Worm (Caenorhabditis elegans) whole organism, L1 larva: Measurements from ENCODE around the gene clc-17.

ENCODE experiments used
- C34B4.2 ChIP-seq: sonication (generic microtip); optimal IDR thresholded peaks from 2 replicates; lab custom pipeline; 2017; ENCODE audit warnings: mild to moderate bottlenecking, missing genetic modification characterization, missing compliant biosample characterization
- F16B12.6 ChIP-seq: fragments of 150-350 bp; optimal IDR thresholded peaks from 2 replicates; lab custom pipeline; 2014; ENCODE audit warnings: missing biosample characterization, missing genetic modification characterization
- aha-1 ChIP-seq: fragments of 150-350 bp; optimal IDR thresholded peaks from 2 replicates; lab custom pipeline; 2014; ENCODE audit warnings: missing biosample characterization, missing genetic modification characterization
- ama-1 ChIP-seq: fragments of 150-350 bp; optimal IDR thresholded peaks from 2 replicates; lab custom pipeline; 2014
- blmp-1 ChIP-seq: fragments of 150-350 bp; optimal IDR thresholded peaks from 2 replicates; lab custom pipeline; 2014; ENCODE audit warnings: missing biosample characterization, missing genetic modification characterization
- ceh-82 ChIP-seq, 3 experiments: fragments of 150-350 bp in 1 of 3; sonication (generic microtip) in 2 of 3; optimal IDR thresholded peaks; 2 replicates each; lab custom pipeline; 2014 to 2017; ENCODE audit warnings: missing biosample characterization in 3 of 3, missing genetic modification characterization in 3 of 3
- dpl-1 ChIP-seq, 3 experiments: fragments of 150-350 bp in 2 of 3; sonication (generic microtip) in 1 of 3; optimal IDR thresholded peaks; 2 replicates each; lab custom pipeline; 2014 to 2017; ENCODE audit warnings: missing biosample characterization in 3 of 3, missing genetic modification characterization in 3 of 3, missing genetic modification reagents in 3 of 3
- efl-1 ChIP-seq, 4 experiments: fragments of 150-350 bp; optimal IDR thresholded peaks in 3 of 4; peaks in 1 of 4; 1 replicate in 1 of 4; 2 replicates in 3 of 4; lab custom pipeline; 2014; ENCODE audit warnings: missing biosample characterization in 2 of 4, missing genetic modification characterization in 2 of 4, missing genetic modification reagents in 2 of 4
- egl-27 ChIP-seq, 2 experiments: fragments of 150-350 bp in 1 of 2; sonication (generic microtip); optimal IDR thresholded peaks; 3 replicates each; lab custom pipeline; 2017 to 2018; ENCODE audit warnings: missing biosample characterization in 2 of 2, missing genetic modification characterization in 2 of 2, missing genetic modification reagents in 2 of 2
- elt-2 ChIP-seq: sonication (generic microtip); optimal IDR thresholded peaks from 2 replicates; lab custom pipeline; 2016; ENCODE audit warnings: missing genetic modification characterization, mild to moderate bottlenecking, inconsistent platforms, missing compliant biosample characterization, missing genetic modification reagents
- fkh-10 ChIP-seq: sonication (generic microtip); optimal IDR thresholded peaks from 2 replicates; lab custom pipeline; 2017; ENCODE audit warnings: missing biosample characterization, missing genetic modification reagents, missing genetic modification characterization
- fkh-8 ChIP-seq: sonication (generic microtip); optimal IDR thresholded peaks from 2 replicates; lab custom pipeline; 2016; ENCODE audit warnings: mild to moderate bottlenecking, missing genetic modification characterization, missing compliant biosample characterization
- fos-1 ChIP-seq: fragments of 150-350 bp; optimal IDR thresholded peaks from 2 replicates; lab custom pipeline; 2014; ENCODE audit warnings: missing biosample characterization, missing genetic modification characterization
- hlh-17 ChIP-seq: fragments of 200-800 bp; sonication (Bioruptor generic); optimal IDR thresholded peaks from 2 replicates; lab custom pipeline; 2018; ENCODE audit warnings: missing genetic modification characterization, mild to moderate bottlenecking, missing compliant biosample characterization, moderate library complexity, borderline replicate concordance
- hlh-4 ChIP-seq: sonication (generic microtip); optimal IDR thresholded peaks from 2 replicates; lab custom pipeline; 2016; ENCODE audit warnings: mild to moderate bottlenecking, missing genetic modification characterization, missing compliant biosample characterization
- irx-1 ChIP-seq: sonication (generic microtip); optimal IDR thresholded peaks from 2 replicates; lab custom pipeline; 2016; ENCODE audit warnings: missing genetic modification characterization, missing compliant biosample characterization
- isw-1 ChIP-seq: fragments of 200-800 bp; sonication (Bioruptor generic); IDR thresholded peaks from 2 replicates; pipeline ENCODE4 v1.3.6; 2022; ENCODE audit warnings: missing genetic modification characterization, missing compliant biosample characterization
- lin-14 ChIP-seq: fragments of 200-800 bp; sonication (Bioruptor generic); optimal IDR thresholded peaks from 2 replicates; lab custom pipeline; 2018; ENCODE audit warnings: mild to moderate bottlenecking, missing genetic modification characterization, moderate library complexity, missing compliant biosample characterization
- lin-15B ChIP-seq: fragments of 150-350 bp; sonication (generic microtip); optimal IDR thresholded peaks from 3 replicates; lab custom pipeline; 2014; ENCODE audit warnings: missing biosample characterization, missing genetic modification characterization
- lin-39 ChIP-seq: fragments of 150-350 bp; optimal IDR thresholded peaks from 2 replicates; lab custom pipeline; 2014; ENCODE audit warnings: missing biosample characterization, missing genetic modification reagents, missing genetic modification characterization
- lir-3 ChIP-seq: sonication (generic microtip); optimal IDR thresholded peaks from 2 replicates; lab custom pipeline; 2016; ENCODE audit warnings: mild to moderate bottlenecking, missing genetic modification characterization, moderate library complexity, missing compliant biosample characterization; ENCODE audit not compliant: poor library complexity
- lsy-2 ChIP-seq, 2 experiments: fragments of 150-350 bp; optimal IDR thresholded peaks; 2 replicates each; lab custom pipeline; 2014; ENCODE audit warnings: missing biosample characterization in 2 of 2, missing genetic modification characterization in 2 of 2
- mef-2 ChIP-seq: fragments of 150-350 bp; optimal IDR thresholded peaks from 2 replicates; lab custom pipeline; 2014; ENCODE audit warnings: missing biosample characterization, missing genetic modification characterization
- nhr-11 ChIP-seq: fragments of 150-350 bp; optimal IDR thresholded peaks from 2 replicates; lab custom pipeline; 2014; ENCODE audit warnings: missing biosample characterization, missing genetic modification characterization
- nhr-12 ChIP-seq: sonication (generic microtip); optimal IDR thresholded peaks from 2 replicates; lab custom pipeline; 2017; ENCODE audit warnings: missing biosample characterization, missing genetic modification characterization
- nhr-20 ChIP-seq: sonication (generic microtip); optimal IDR thresholded peaks from 2 replicates; lab custom pipeline; 2016; ENCODE audit warnings: mild to moderate bottlenecking, missing genetic modification characterization, missing compliant biosample characterization
- nhr-47 ChIP-seq: sonication (generic microtip); optimal IDR thresholded peaks from 2 replicates; lab custom pipeline; 2016; ENCODE audit warnings: mild to moderate bottlenecking, missing genetic modification characterization, moderate library complexity, missing compliant biosample characterization
- nhr-71 ChIP-seq: sonication (generic microtip); optimal IDR thresholded peaks from 2 replicates; lab custom pipeline; 2016; ENCODE audit warnings: mild to moderate bottlenecking, missing genetic modification characterization, moderate library complexity, missing compliant biosample characterization
- pqm-1 ChIP-seq: sonication (generic microtip); optimal IDR thresholded peaks from 3 replicates; lab custom pipeline; 2017; ENCODE audit warnings: missing biosample characterization, missing genetic modification characterization
- rnt-1 ChIP-seq: sonication (generic microtip); optimal IDR thresholded peaks from 2 replicates; lab custom pipeline; 2016; ENCODE audit warnings: mild to moderate bottlenecking, missing genetic modification characterization, moderate library complexity, missing compliant biosample characterization
- skn-1 ChIP-seq: fragments of 150-350 bp; optimal IDR thresholded peaks from 2 replicates; lab custom pipeline; 2014; ENCODE audit warnings: missing biosample characterization, missing genetic modification characterization
- swsn-7 ChIP-seq: sonication (generic microtip); optimal IDR thresholded peaks from 2 replicates; lab custom pipeline; 2016; ENCODE audit warnings: missing genetic modification characterization, missing compliant biosample characterization
- unc-86 ChIP-seq: sonication (generic microtip); optimal IDR thresholded peaks from 2 replicates; lab custom pipeline; 2016; ENCODE audit warnings: missing genetic modification characterization, missing compliant biosample characterization
- unc-98 ChIP-seq: fragments of 200-800 bp; sonication (Bioruptor generic); IDR thresholded peaks from 2 replicates; pipeline ENCODE4 v1.3.6; 2022; ENCODE audit warnings: missing genetic modification characterization, missing compliant biosample characterization
- xbp-1 ChIP-seq: sonication (generic microtip); optimal IDR thresholded peaks from 2 replicates; lab custom pipeline; 2016; ENCODE audit warnings: missing genetic modification characterization, missing compliant biosample characterization
- ztf-4 ChIP-seq: fragments of 150-350 bp; optimal IDR thresholded peaks from 2 replicates; lab custom pipeline; 2014; ENCODE audit warnings: missing biosample characterization, missing genetic modification characterization

The clc-17 gene

DNA sequence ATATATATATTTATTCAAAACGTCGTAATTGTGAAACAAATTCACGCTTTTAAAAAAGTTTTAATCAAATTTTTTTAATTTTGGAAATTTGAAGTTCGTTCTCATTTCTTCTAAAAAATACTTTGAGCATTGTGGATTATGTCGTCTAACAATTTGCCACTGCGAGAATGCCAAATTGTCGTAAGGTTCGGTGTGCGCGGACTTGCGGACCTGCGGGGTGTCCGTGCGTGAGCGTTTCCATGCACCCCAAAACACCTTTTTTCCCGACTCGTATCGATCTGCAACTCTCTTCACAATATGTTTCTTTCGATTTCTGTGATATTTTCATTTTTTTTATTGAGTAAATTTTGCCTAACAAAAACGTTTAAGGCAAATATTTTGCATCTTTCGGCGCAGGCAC is 34.5 kb upstream of the clc-17 start:
- no peak for TF ChIP-seq nhr-71
- TF ChIP-seq lin-14 (GFP tag; lab: Kevin White, UChicago): no peak
- no peak for TF ChIP-seq nhr-20 (tag; lab: Kevin White, UChicago)
- TF ChIP-seq lsy-2 (tag; optimal IDR thresholded peaks at IDR 0.05; lab: Kevin White, UChicago): peak in 1 of 2 experiments; percentile 2
- no peak for TF ChIP-seq elt-2 (tag; lab: Kevin White, UChicago)
- peak; percentile 77 for TF ChIP-seq F16B12.6 (tag; lab: Kevin White, UChicago)
- no peak for TF ChIP-seq aha-1 (tag; lab: Kevin White, UChicago)
- TF ChIP-seq lir-3: no peak
- TF ChIP-seq efl-1 (optimal IDR thresholded peaks at IDR 0.05; lab: Kevin White, UChicago): no peak
- peak in 1 of 2 experiments; percentile 59 for TF ChIP-seq efl-1 (GFP tag; optimal IDR thresholded peaks at IDR 0.05 in 1 of 2; lab: Kevin White, UChicago)
- TF ChIP-seq hlh-17 (GFP tag; lab: Kevin White, UChicago): no peak
- no peak for TF ChIP-seq xbp-1

DNA sequence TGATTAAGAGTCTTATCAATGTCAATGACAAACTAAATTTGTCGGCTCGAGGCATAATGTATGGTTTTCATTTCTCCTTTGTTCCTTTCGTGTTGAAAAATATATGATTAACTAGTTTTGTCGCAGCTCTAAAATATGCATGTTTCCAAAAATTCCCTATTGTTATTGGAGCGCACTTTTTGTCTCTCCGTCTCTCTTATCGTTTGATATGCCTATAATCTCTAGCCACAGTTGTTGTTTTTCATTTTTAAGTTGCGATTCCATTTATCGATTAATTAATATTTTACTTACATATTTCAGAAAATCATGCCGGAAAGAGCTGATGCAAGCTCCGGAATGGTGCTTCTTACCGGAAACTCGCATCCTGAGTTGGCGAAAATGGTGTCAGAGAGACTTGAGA is 33.8 kb upstream of the clc-17 start, which contains the start of gene W04G3.5:
W04G3.5 (plus strand) TSS at position 301 of the 400 bp plus-strand sequence.
- TF ChIP-seq fkh-8 (no peak), blmp-1 (no peak), aha-1 (tag; lab: Kevin White, UChicago) (no peak), nhr-47 (tag; lab: Kevin White, UChicago) (no peak), skn-1 (tag; lab: Kevin White, UChicago) (no peak), ama-1 (lab: Kevin White, UChicago) (no peak), unc-98 (GFP tag; lab: Robert Waterston, UW) (no peak), ceh-82 (tag; optimal IDR thresholded peaks at IDR 0.05; lab: Kevin White, UChicago) (no peak), elt-2 (tag; lab: Kevin White, UChicago) (no peak)

- TF ChIP-seq isw-1 (GFP tag; lab: Robert Waterston, UW) (no peak), hlh-4 (no peak), nhr-11 (no peak), elt-2 (tag; lab: Kevin White, UChicago) (no peak), dpl-1 (GFP tag; optimal IDR thresholded peaks at IDR 0.05; lab: Kevin White, UChicago) (no peak), lsy-2 (tag; optimal IDR thresholded peaks at IDR 0.05; lab: Kevin White, UChicago) (no peak), rnt-1 (tag; lab: Kevin White, UChicago) (no peak), lin-39 (tag; lab: Kevin White, UChicago) (no peak), egl-27 (tag; optimal IDR thresholded peaks at IDR 0.05; lab: Kevin White, UChicago) (no peak), swsn-7 (tag; lab: Kevin White, UChicago) (no peak), pqm-1 (no peak), mef-2 (tag; lab: Kevin White, UChicago) (no peak), nhr-47 (tag; lab: Kevin White, UChicago) (no peak), fos-1 (no peak), ceh-82 (tag; optimal IDR thresholded peaks at IDR 0.05; lab: Kevin White, UChicago) (no peak), fkh-10 (GFP tag; lab: Kevin White, UChicago) (no peak), nhr-12 (tag; lab: Kevin White, UChicago) (no peak), blmp-1 (no peak)
Observed at ce11 chrX:11076491-11076890, 30.7 kb upstream of the clc-17 start, which contains the start of gene W04G3.12. Gene W04G3.12, minus strand, starts transcription at chrX:11076801.

- TF ChIP-seq irx-1 (tag; lab: Kevin White, UChicago): no peak
- no peak for TF ChIP-seq lin-15B
- no peak for TF ChIP-seq elt-2 (tag; lab: Kevin White, UChicago)
- TF ChIP-seq lir-3: no peak
- TF ChIP-seq C34B4.2 (tag; lab: Kevin White, UChicago): no peak
- TF ChIP-seq unc-86 (tag; lab: Kevin White, UChicago): no peak
- no peak for TF ChIP-seq ztf-4
Observed at ce11 chrX:11078150-11078549, 29.0 kb upstream of the clc-17 start, which contains the start of gene W04G3.10. Gene W04G3.10, minus strand, starts transcription at chrX:11078250.
